Fruit fly (Drosophila melanogaster) whole organism, embryonic: ENCODE measurements around the gene CG14965.

Experiments used
- CG7987 ChIP-seq: fragments of 200-800 bp; sonication (Bioruptor generic); optimal IDR thresholded peaks from 2 replicates; lab custom pipeline; 2018; ENCODE audit warnings: missing biosample characterization, mild to moderate bottlenecking, missing genetic modification characterization, moderate library complexity
- Optix ChIP-seq: fragments of 200-800 bp; sonication (Bioruptor generic); IDR thresholded peaks from 3 replicates; pipeline ENCODE4 v1.3.6; 2022; ENCODE audit warnings: missing biosample characterization, missing genetic modification characterization
- Six4 ChIP-seq: fragments of 200-800 bp; sonication (Bioruptor generic); optimal IDR thresholded peaks from 2 replicates; lab custom pipeline; 2016; ENCODE audit warnings: missing biosample characterization, missing genetic modification characterization
- Sox102F ChIP-seq: fragments of 200-800 bp; sonication (Bioruptor generic); optimal IDR thresholded peaks from 2 replicates; lab custom pipeline; 2018; ENCODE audit warnings: missing biosample characterization, mild to moderate bottlenecking, missing genetic modification characterization, moderate library complexity
- ci ChIP-seq: fragments of 200-800 bp; sonication (Bioruptor generic); IDR thresholded peaks from 3 replicates; pipeline ENCODE4 v1.3.6; 2022; ENCODE audit warnings: missing biosample characterization, missing genetic modification characterization
- gcm ChIP-seq: fragments of 200-800 bp; sonication (Bioruptor generic); optimal IDR thresholded peaks from 2 replicates; lab custom pipeline; 2019; ENCODE audit warnings: missing biosample characterization, mild to moderate bottlenecking, missing genetic modification characterization, moderate library complexity
- odd ChIP-seq: fragments of 200-800 bp; sonication (Bioruptor generic); optimal IDR thresholded peaks from 2 replicates; lab custom pipeline; 2017; ENCODE audit warnings: missing biosample characterization, mild to moderate bottlenecking, missing genetic modification characterization
- vfl ChIP-seq: fragments of 200-800 bp; sonication (Bioruptor generic); optimal IDR thresholded peaks from 2 replicates; lab custom pipeline; 2016; ENCODE audit warnings: missing biosample characterization, missing genetic modification characterization

dm6 chr3L:3159309-3160194 is 32.7 kb downstream of the CG14965 start, which contains the start of the genes ND-30 and CG15812:
- TF ChIP-seq Sox102F (GFP tag; lab: Kevin White, UChicago) (no peak), vfl (GFP tag; lab: Kevin White, UChicago) (no peak), odd (no peak), Optix (no peak), ci (no peak), CG7987 (GFP tag; lab: Kevin White, UChicago) (no peak), gcm (GFP tag; lab: Kevin White, UChicago) (no peak), Six4 (GFP tag; lab: Kevin White, UChicago) (no peak)
